Worm (Caenorhabditis elegans) whole organism, L1 larva: ENCODE measurements around the gene srh-145.

ENCODE experiments used
- ama-1 ChIP-seq: fragments of 150-350 bp; optimal IDR thresholded peaks from 2 replicates; lab custom pipeline; 2014
- ces-1 ChIP-seq: fragments of 150-350 bp; optimal IDR thresholded peaks from 2 replicates; lab custom pipeline; 2014; ENCODE audit warnings: missing biosample characterization, missing genetic modification reagents, missing genetic modification characterization
- lsy-2 ChIP-seq, 2 experiments: fragments of 150-350 bp; optimal IDR thresholded peaks; 2 replicates each; lab custom pipeline; 2014; ENCODE audit warnings: missing biosample characterization in 2 of 2, missing genetic modification characterization in 2 of 2
- nhr-11 ChIP-seq: fragments of 150-350 bp; optimal IDR thresholded peaks from 2 replicates; lab custom pipeline; 2014; ENCODE audit warnings: missing biosample characterization, missing genetic modification characterization
- nhr-28 ChIP-seq: fragments of 150-350 bp; optimal IDR thresholded peaks from 2 replicates; lab custom pipeline; 2014; ENCODE audit warnings: missing biosample characterization, missing genetic modification characterization
- pqm-1 ChIP-seq: sonication (generic microtip); optimal IDR thresholded peaks from 3 replicates; lab custom pipeline; 2017; ENCODE audit warnings: missing biosample characterization, missing genetic modification characterization
- snpc-4 ChIP-seq: fragments of 150-350 bp; optimal IDR thresholded peaks from 2 replicates; lab custom pipeline; 2014; ENCODE audit warnings: missing biosample characterization, missing genetic modification characterization

- TF ChIP-seq nhr-28 (tag; lab: Kevin White, UChicago) (no peak), lsy-2 (tag; optimal IDR thresholded peaks at IDR 0.05; lab: Kevin White, UChicago) (no peak), nhr-11 (no peak), ama-1 (lab: Kevin White, UChicago) (no peak), snpc-4 (tag; lab: Kevin White, UChicago) (no peak), pqm-1 (tag; lab: Kevin White, UChicago) (no peak), ces-1 (GFP tag; lab: Kevin White, UChicago) (no peak)
Measured at ce11 chrV:16361350-16361749, 49.2 kb upstream of the srh-145 start.
